Fruit fly (Drosophila melanogaster) whole organism, embryonic: ENCODE measurements around the gene Pif1A.

ENCODE experiments used
- Awh ChIP-seq: fragments of 200-800 bp; sonication (Bioruptor generic); IDR thresholded peaks from 2 replicates; pipeline ENCODE4, ENCODE4 v1.3.6; 2022; ENCODE audit warnings: missing biosample characterization, missing genetic modification characterization
- Blimp-1 ChIP-seq: fragments of 200-800 bp; sonication (Bioruptor generic); optimal IDR thresholded peaks from 3 replicates; lab custom pipeline; 2018; ENCODE audit warnings: missing biosample characterization, missing genetic modification characterization, mild to moderate bottlenecking, moderate library complexity, missing genetic modification reagents
- CG10147 ChIP-seq: fragments of 200-800 bp; sonication (Bioruptor generic); optimal IDR thresholded peaks from 2 replicates; lab custom pipeline; 2019; ENCODE audit warnings: missing biosample characterization, mild to moderate bottlenecking, missing genetic modification characterization, moderate library complexity
- CG10462 ChIP-seq: fragments of 200-800 bp; sonication (Bioruptor generic); optimal IDR thresholded peaks from 2 replicates; lab custom pipeline; 2016; ENCODE audit warnings: missing biosample characterization, missing genetic modification characterization
- CG11723 ChIP-seq: fragments of 200-800 bp; sonication (Bioruptor generic); optimal IDR thresholded peaks from 2 replicates; lab custom pipeline; 2017; ENCODE audit warnings: missing biosample characterization, mild to moderate bottlenecking, missing genetic modification characterization
- CG12236 ChIP-seq: fragments of 200-800 bp; sonication (Bioruptor generic); optimal IDR thresholded peaks from 2 replicates; lab custom pipeline; 2016; ENCODE audit warnings: missing biosample characterization, missing genetic modification characterization
- CG1529 ChIP-seq: fragments of 200-800 bp; sonication (Bioruptor generic); optimal IDR thresholded peaks from 3 replicates; lab custom pipeline; 2018; ENCODE audit warnings: missing biosample characterization, missing genetic modification characterization
- CG15696 ChIP-seq: fragments of 200-800 bp; sonication (Bioruptor generic); optimal IDR thresholded peaks from 2 replicates; lab custom pipeline; 2019; ENCODE audit warnings: missing biosample characterization, mild to moderate bottlenecking, missing genetic modification characterization, moderate library complexity
- CG1603 ChIP-seq: fragments of 200-800 bp; sonication (Bioruptor generic); optimal IDR thresholded peaks from 2 replicates; lab custom pipeline; 2019; ENCODE audit warnings: missing biosample characterization, mild to moderate bottlenecking, missing genetic modification characterization, moderate library complexity
- CG17328 ChIP-seq: fragments of 200-800 bp; sonication (Bioruptor generic); IDR thresholded peaks from 2 replicates; pipeline ENCODE4 v1.3.6; 2022; ENCODE audit warnings: missing biosample characterization, missing genetic modification characterization
- CG2678 ChIP-seq: fragments of 200-800 bp; sonication (Bioruptor generic); optimal IDR thresholded peaks from 3 replicates; lab custom pipeline; 2019; ENCODE audit warnings: missing biosample characterization, mild to moderate bottlenecking, missing genetic modification characterization, moderate library complexity
- CG42726 ChIP-seq: fragments of 200-800 bp; sonication (Bioruptor generic); IDR thresholded peaks from 2 replicates; pipeline ENCODE4 v1.3.6; 2022; ENCODE audit warnings: missing biosample characterization, missing genetic modification characterization; ENCODE audit not compliant: partially characterized antibody
- CG4282 ChIP-seq: fragments of 200-800 bp; sonication (Bioruptor generic); optimal IDR thresholded peaks from 2 replicates; lab custom pipeline; 2016; ENCODE audit warnings: missing biosample characterization, missing genetic modification characterization
- CG43689 ChIP-seq: fragments of 200-800 bp; sonication (Bioruptor generic); IDR thresholded peaks from 2 replicates; pipeline ENCODE4 v1.3.6; 2022; ENCODE audit warnings: missing biosample characterization, missing genetic modification characterization
- CG4820 ChIP-seq: fragments of 200-800 bp; sonication (Bioruptor generic); optimal IDR thresholded peaks from 3 replicates; lab custom pipeline; 2016; ENCODE audit warnings: missing biosample characterization, missing genetic modification characterization
- CG8281 ChIP-seq: fragments of 200-800 bp; sonication (Bioruptor generic); optimal IDR thresholded peaks from 2 replicates; lab custom pipeline; 2018; ENCODE audit warnings: missing biosample characterization, mild to moderate bottlenecking, missing genetic modification characterization, moderate library complexity
- CG8478 ChIP-seq: fragments of >200 bp; optimal IDR thresholded peaks from 2 replicates; lab custom pipeline; 2018
- CG8944 ChIP-seq: fragments of 200-800 bp; sonication (Bioruptor generic); optimal IDR thresholded peaks from 3 replicates; lab custom pipeline; 2016; ENCODE audit warnings: missing biosample characterization, missing genetic modification characterization
- Dp ChIP-seq: fragments of 200-800 bp; sonication (Bioruptor generic); optimal IDR thresholded peaks from 2 replicates; lab custom pipeline; 2018; ENCODE audit warnings: missing biosample characterization, mild to moderate bottlenecking, missing genetic modification characterization, moderate library complexity
- Elba2 ChIP-seq: fragments of 200-800 bp; sonication (Bioruptor generic); optimal IDR thresholded peaks from 3 replicates; lab custom pipeline; 2016; ENCODE audit warnings: missing biosample characterization, missing genetic modification characterization
- H15 ChIP-seq: fragments of 200-800 bp; sonication (Bioruptor generic); IDR thresholded peaks from 3 replicates; pipeline ENCODE4 v1.3.6; 2022; ENCODE audit warnings: missing biosample characterization, missing genetic modification characterization
- H2.0 ChIP-seq: fragments of 200-800 bp; sonication (Bioruptor generic); IDR thresholded peaks from 2 replicates; pipeline ENCODE4 v1.3.6; 2022; ENCODE audit warnings: missing biosample characterization, missing genetic modification characterization
- Max ChIP-seq: fragments of 200-800 bp; sonication (Bioruptor generic); optimal IDR thresholded peaks from 2 replicates; lab custom pipeline; 2016; ENCODE audit warnings: missing biosample characterization, mild to moderate bottlenecking, missing genetic modification characterization
- NC2β ChIP-seq: fragments of 200-800 bp; sonication (Bioruptor generic); optimal IDR thresholded peaks from 2 replicates; lab custom pipeline; 2016; ENCODE audit warnings: missing biosample characterization, missing genetic modification characterization
- NFAT ChIP-seq: fragments of 200-800 bp; sonication (Bioruptor generic); IDR thresholded peaks from 2 replicates; pipeline ENCODE4 v1.3.6; 2022; ENCODE audit warnings: missing biosample characterization, missing genetic modification characterization
- Tbp ChIP-seq: fragments of >200 bp; optimal IDR thresholded peaks from 2 replicates; lab custom pipeline; 2018; ENCODE audit warnings: missing biosample characterization, missing genetic modification characterization
- ac ChIP-seq: fragments of 200-800 bp; sonication (Bioruptor generic); optimal IDR thresholded peaks from 3 replicates; lab custom pipeline; 2017; ENCODE audit warnings: missing biosample characterization, mild to moderate bottlenecking, missing genetic modification characterization
- bcd ChIP-seq: fragments of 200-800 bp; sonication (Bioruptor generic); optimal IDR thresholded peaks from 2 replicates; lab custom pipeline; 2017; ENCODE audit warnings: missing biosample characterization, mild to moderate bottlenecking, missing genetic modification characterization
- cas ChIP-seq: fragments of 200-800 bp; sonication (Bioruptor generic); IDR thresholded peaks from 2 replicates; pipeline ENCODE4 v1.3.6; 2022; ENCODE audit warnings: missing biosample characterization, missing genetic modification characterization
- cg ChIP-seq: fragments of 200-800 bp; sonication (Bioruptor generic); optimal IDR thresholded peaks from 3 replicates; lab custom pipeline; 2019; ENCODE audit warnings: missing biosample characterization, mild to moderate bottlenecking, missing genetic modification characterization, moderate library complexity
- chm ChIP-seq: fragments of 200-800 bp; sonication (Bioruptor generic); IDR thresholded peaks from 2 replicates; pipeline ENCODE4 v1.3.6; 2022; ENCODE audit warnings: missing biosample characterization, missing genetic modification characterization
- crp ChIP-seq, 2 experiments: fragments of 200-800 bp; sonication (Bioruptor generic); optimal IDR thresholded peaks; 2 replicates in 1 of 2; 3 replicates in 1 of 2; lab custom pipeline; 2017; ENCODE audit warnings: missing biosample characterization in 2 of 2, missing genetic modification characterization in 2 of 2, mild to moderate bottlenecking in 1 of 2, moderate library complexity in 1 of 2
- emc ChIP-seq: fragments of 200-800 bp; sonication (Bioruptor generic); optimal IDR thresholded peaks from 2 replicates; lab custom pipeline; 2016; ENCODE audit warnings: missing biosample characterization, missing genetic modification characterization
- en ChIP-seq: fragments of 200-800 bp; sonication (Bioruptor generic); optimal IDR thresholded peaks from 2 replicates; lab custom pipeline; 2016; ENCODE audit warnings: missing biosample characterization, missing genetic modification characterization
- eyg ChIP-seq: fragments of 200-800 bp; sonication (Bioruptor generic); optimal IDR thresholded peaks from 3 replicates; lab custom pipeline; 2016; ENCODE audit warnings: missing biosample characterization, missing genetic modification characterization
- h ChIP-seq: fragments of >200 bp; optimal IDR thresholded peaks from 2 replicates; lab custom pipeline; 2017
- ind ChIP-seq: fragments of 200-800 bp; sonication (Bioruptor generic); optimal IDR thresholded peaks from 3 replicates; lab custom pipeline; 2016; ENCODE audit warnings: missing biosample characterization, missing genetic modification characterization
- jing ChIP-seq: fragments of 200-800 bp; sonication (Bioruptor generic); optimal IDR thresholded peaks from 2 replicates; lab custom pipeline; 2018; ENCODE audit warnings: missing biosample characterization, mild to moderate bottlenecking, missing genetic modification characterization
- nerfin-1 ChIP-seq: fragments of 200-800 bp; sonication (Bioruptor generic); optimal IDR thresholded peaks from 3 replicates; lab custom pipeline; 2019; ENCODE audit warnings: missing biosample characterization, mild to moderate bottlenecking, missing genetic modification characterization, moderate library complexity
- nerfin-2 ChIP-seq: fragments of 200-800 bp; sonication (Bioruptor generic); IDR thresholded peaks from 2 replicates; pipeline ENCODE4 v1.3.6; 2022; ENCODE audit warnings: missing biosample characterization, missing genetic modification characterization; ENCODE audit not compliant: partially characterized antibody
- odd ChIP-seq: fragments of 200-800 bp; sonication (Bioruptor generic); optimal IDR thresholded peaks from 2 replicates; lab custom pipeline; 2017; ENCODE audit warnings: missing biosample characterization, mild to moderate bottlenecking, missing genetic modification characterization
- pb ChIP-seq: fragments of 200-800 bp; sonication (Bioruptor generic); optimal IDR thresholded peaks from 3 replicates; lab custom pipeline; 2016; ENCODE audit warnings: missing biosample characterization, missing genetic modification characterization
- pfk ChIP-seq: fragments of 200-800 bp; sonication (Bioruptor generic); optimal IDR thresholded peaks from 2 replicates; lab custom pipeline; 2018; ENCODE audit warnings: missing biosample characterization, mild to moderate bottlenecking, missing genetic modification characterization, moderate library complexity
- ro ChIP-seq: fragments of 200-800 bp; sonication (Bioruptor generic); IDR thresholded peaks from 2 replicates; pipeline ENCODE4 v1.3.6; 2022; ENCODE audit warnings: missing biosample characterization, missing genetic modification characterization
- schlank ChIP-seq: fragments of 200-800 bp; sonication (Bioruptor generic); optimal IDR thresholded peaks from 2 replicates; lab custom pipeline; 2018; ENCODE audit warnings: missing biosample characterization, mild to moderate bottlenecking, missing genetic modification characterization
- scrt ChIP-seq: fragments of 200-800 bp; sonication (Bioruptor generic); optimal IDR thresholded peaks from 2 replicates; lab custom pipeline; 2018; ENCODE audit warnings: missing biosample characterization, mild to moderate bottlenecking, missing genetic modification characterization, moderate library complexity
- sd ChIP-seq: fragments of 200-800 bp; sonication (Bioruptor generic); optimal IDR thresholded peaks from 3 replicates; lab custom pipeline; 2018; ENCODE audit warnings: missing biosample characterization, mild to moderate bottlenecking, missing genetic modification characterization, moderate library complexity
- so ChIP-seq: fragments of 200-800 bp; sonication (Bioruptor generic); IDR thresholded peaks from 3 replicates; pipeline ENCODE4 v1.3.6; 2022; ENCODE audit warnings: missing biosample characterization, missing genetic modification characterization
- tin ChIP-seq: fragments of 200-800 bp; sonication (Bioruptor generic); optimal IDR thresholded peaks from 3 replicates; lab custom pipeline; 2016; ENCODE audit warnings: missing biosample characterization, missing genetic modification characterization
- tio ChIP-seq: fragments of 200-800 bp; sonication (Bioruptor generic); optimal IDR thresholded peaks from 2 replicates; lab custom pipeline; 2017; ENCODE audit warnings: missing biosample characterization, missing genetic modification characterization, inconsistent platforms
- toy ChIP-seq: fragments of 200-800 bp; sonication (Bioruptor generic); IDR thresholded peaks from 2 replicates; pipeline ENCODE4 v1.3.6; 2022; ENCODE audit warnings: missing biosample characterization, missing genetic modification characterization
- yki ChIP-seq: fragments of >200 bp; optimal IDR thresholded peaks from 3 replicates; lab custom pipeline; 2018
- zf30C ChIP-seq: fragments of 200-800 bp; sonication (Bioruptor generic); optimal IDR thresholded peaks from 3 replicates; lab custom pipeline; 2018; ENCODE audit warnings: missing biosample characterization, mild to moderate bottlenecking, missing genetic modification characterization

Gene Pif1A

dm6 chr3R:8746354-8746753 lies 54.6 kb downstream of the Pif1A start (continued):
- TF ChIP-seq CG8478 (lab: Kevin White, UChicago) (no peak), yki (lab: Kevin White, UChicago) (no peak), CG1603 (peak; percentile 35), crp (GFP tag; optimal IDR thresholded peaks at IDR 0.05; lab: Kevin White, UChicago) (no peak), ind (GFP tag; lab: Kevin White, UChicago) (peak; percentile 54), Tbp (GFP tag; lab: Kevin White, UChicago) (no peak), eyg (no peak), nerfin-1 (tag; lab: Kevin White, UChicago) (no peak), CG4282 (GFP tag; lab: Kevin White, UChicago) (no peak), en (GFP tag; lab: Kevin White, UChicago) (no peak), ro (GFP tag; lab: Robert Waterston, UW) (no peak; the same call in 1 of the 2 replicates), bcd (GFP tag; lab: Kevin White, UChicago) (no peak), H15 (GFP tag; lab: Robert Waterston, UW) (peak; percentile 36; the same call in 1 of the 3 replicates), schlank (no peak), NC2β (peak; percentile 14), toy (GFP tag; lab: Robert Waterston, UW) (no peak), Max (peak; percentile 65), tin (peak; percentile 64), cg (GFP tag; lab: Kevin White, UChicago) (no peak), tio (GFP tag; lab: Kevin White, UChicago) (peak; percentile 44), CG8281 (peak; percentile 21), CG10147 (GFP tag; lab: Kevin White, UChicago) (peak; percentile 54), CG2678 (tag; lab: Kevin White, UChicago) (peak; percentile 66), odd (GFP tag; lab: Kevin White, UChicago) (no peak), CG10462 (GFP tag; lab: Kevin White, UChicago) (no peak), cas (no peak), pb (GFP tag; lab: Kevin White, UChicago) (no peak), scrt (GFP tag; lab: Kevin White, UChicago) (no peak), so (peak; percentile 65; the same call in 2 of the 3 replicates), CG43689 (GFP tag; lab: Robert Waterston, UW) (0 out of 2 replicates have a peak, but pooled peaks have one; percentile 34), h (lab: Kevin White, UChicago) (no peak), CG4820 (GFP tag; lab: Kevin White, UChicago) (peak; percentile 65), CG17328 (peak; percentile 71), CG11723 (GFP tag; lab: Kevin White, UChicago) (no peak), CG42726 (GFP tag; lab: Robert Waterston, UW) (no peak), H2.0 (GFP tag; lab: Robert Waterston, UW) (0 out of 2 replicates have a peak, but pooled peaks have one; percentile 30), CG8944 (GFP tag; lab: Kevin White, UChicago) (no peak), emc (no peak), Dp (GFP tag; lab: Kevin White, UChicago) (no peak), chm (GFP tag; lab: Robert Waterston, UW) (no peak), pfk (GFP tag; lab: Kevin White, UChicago) (no peak), zf30C (peak; percentile 24), NFAT (no peak), sd (no peak), Blimp-1 (peak; percentile 74), nerfin-2 (no peak), Awh (GFP tag; lab: Robert Waterston, UW) (peak; percentile 45; the same call in 1 of the 2 replicates), CG12236 (GFP tag; lab: Kevin White, UChicago) (no peak), Elba2 (GFP tag; lab: Kevin White, UChicago) (peak; percentile 78), CG15696 (tag; lab: Kevin White, UChicago) (peak; percentile 54), jing (GFP tag; lab: Kevin White, UChicago) (peak; percentile 6), CG1529 (peak; percentile 61), ac (GFP tag; lab: Kevin White, UChicago) (no peak)
